Worm (Caenorhabditis elegans): ENCODE data around the gene fbxb-59.

fbxb-59 gene

ce11 chrV:20162290-20163104, 43.5 kb downstream of the fbxb-59 start:
- no peak for TF ChIP-seq hlh-30 (tag; optimal IDR thresholded peaks at IDR 0.05; ENCODE audit: insufficient read depth)
- no peak for TF ChIP-seq eyg-1 (tag; optimal IDR thresholded peaks at IDR 0.05)
- no peak for TF ChIP-seq ceh-18 (tag; optimal IDR thresholded peaks at IDR 0.05)
- no peak for TF ChIP-seq ttx-3 (tag; optimal IDR thresholded peaks at IDR 0.05)
- no peak for TF ChIP-seq sdc-2 (tag; optimal IDR thresholded peaks at IDR 0.05)

ce11 chrV:20161781-20162289, 44.2 kb downstream of the fbxb-59 start:
- TF ChIP-seq ets-4 (tag; optimal IDR thresholded peaks at IDR 0.05) (no peak), pqm-1 (tag; optimal IDR thresholded peaks at IDR 0.05) (no peak), che-1 (tag; optimal IDR thresholded peaks at IDR 0.05) (no peak), sox-2 (GFP tag; IDR thresholded peaks at IDR 0.05) (no peak), elt-2 (tag; optimal IDR thresholded peaks at IDR 0.05) (no peak)

ce11 chrV:20158223-20158622, 47.8 kb downstream of the fbxb-59 start, which contains the start of gene F19B2.6:
Gene F19B2.6, plus strand, starts transcription at chrV:20158523.
- TF ChIP-seq dmd-4 (tag; optimal IDR thresholded peaks at IDR 0.05; ENCODE audit: borderline replicate concordance) (no peak), sdc-2 (tag; optimal IDR thresholded peaks at IDR 0.05) (no peak), hlh-8 (tag; optimal IDR thresholded peaks at IDR 0.05) (no peak), ceh-2 (tag; optimal IDR thresholded peaks at IDR 0.05) (no peak)

All from whole organism, late embryonic.